Worm (Caenorhabditis elegans) whole organism, mixed stage, embryonic: Measurements from ENCODE around the gene cpr-1.

Source experiments
- M03D4.4 ChIP-seq: sonication (generic microtip); optimal IDR thresholded peaks from 2 replicates; lab custom pipeline; 2017; ENCODE audit warnings: mild to moderate bottlenecking, missing genetic modification characterization, missing compliant biosample characterization
- ces-1 ChIP-seq: fragments of 150-350 bp; optimal IDR thresholded peaks from 2 replicates; lab custom pipeline; 2014; ENCODE audit warnings: missing biosample characterization, missing genetic modification reagents, missing genetic modification characterization
- ham-2 ChIP-seq: fragments of 200-800 bp; sonication (Bioruptor generic); optimal IDR thresholded peaks from 2 replicates; lab custom pipeline; 2018; ENCODE audit warnings: mild to moderate bottlenecking, missing genetic modification characterization, missing compliant biosample characterization
- mab-5 ChIP-seq: fragments of 150-350 bp; optimal IDR thresholded peaks from 2 replicates; lab custom pipeline; 2014; ENCODE audit warnings: missing biosample characterization, missing genetic modification characterization
- mls-2 ChIP-seq: sonication (generic microtip); optimal IDR thresholded peaks from 2 replicates; lab custom pipeline; 2016; ENCODE audit warnings: mild to moderate bottlenecking, missing genetic modification characterization, moderate library complexity, missing compliant biosample characterization
- nhr-76 ChIP-seq: sonication (generic microtip); optimal IDR thresholded peaks from 2 replicates; lab custom pipeline; 2017; ENCODE audit warnings: missing biosample characterization, missing genetic modification characterization
- sem-2 ChIP-seq: fragments of 200-800 bp; sonication (Bioruptor generic); optimal IDR thresholded peaks from 2 replicates; lab custom pipeline; 2018; ENCODE audit warnings: mild to moderate bottlenecking, missing genetic modification characterization, missing compliant biosample characterization
- snpc-4 ChIP-seq: fragments of 150-350 bp; optimal IDR thresholded peaks from 2 replicates; lab custom pipeline; 2014; ENCODE audit warnings: missing biosample characterization, missing genetic modification characterization
- tbx-8 ChIP-seq: fragments of 200-800 bp; sonication (Bioruptor generic); optimal IDR thresholded peaks from 2 replicates; lab custom pipeline; 2018; ENCODE audit warnings: mild to moderate bottlenecking, missing genetic modification characterization, moderate library complexity, missing compliant biosample characterization
- ztf-11 ChIP-seq: fragments of 150-350 bp; optimal IDR thresholded peaks from 2 replicates; lab custom pipeline; 2014; ENCODE audit warnings: missing biosample characterization, missing genetic modification characterization

- TF ChIP-seq mab-5 (tag; lab: Kevin White, UChicago) (no peak), snpc-4 (tag; lab: Kevin White, UChicago) (no peak), sem-2 (GFP tag; lab: Kevin White, UChicago) (no peak), M03D4.4 (no peak), mls-2 (tag; lab: Kevin White, UChicago) (no peak), ztf-11 (no peak), tbx-8 (GFP tag; lab: Kevin White, UChicago) (no peak), ham-2 (GFP tag; lab: Kevin White, UChicago) (no peak), nhr-76 (tag; lab: Kevin White, UChicago) (no peak), ces-1 (GFP tag; lab: Kevin White, UChicago) (no peak)
Measured at ce11 chrV:11941664-11942063, 33.7 kb upstream of the cpr-1 start.
